Fruit fly (Drosophila melanogaster): ENCODE measurements around the gene peg.

DNA sequence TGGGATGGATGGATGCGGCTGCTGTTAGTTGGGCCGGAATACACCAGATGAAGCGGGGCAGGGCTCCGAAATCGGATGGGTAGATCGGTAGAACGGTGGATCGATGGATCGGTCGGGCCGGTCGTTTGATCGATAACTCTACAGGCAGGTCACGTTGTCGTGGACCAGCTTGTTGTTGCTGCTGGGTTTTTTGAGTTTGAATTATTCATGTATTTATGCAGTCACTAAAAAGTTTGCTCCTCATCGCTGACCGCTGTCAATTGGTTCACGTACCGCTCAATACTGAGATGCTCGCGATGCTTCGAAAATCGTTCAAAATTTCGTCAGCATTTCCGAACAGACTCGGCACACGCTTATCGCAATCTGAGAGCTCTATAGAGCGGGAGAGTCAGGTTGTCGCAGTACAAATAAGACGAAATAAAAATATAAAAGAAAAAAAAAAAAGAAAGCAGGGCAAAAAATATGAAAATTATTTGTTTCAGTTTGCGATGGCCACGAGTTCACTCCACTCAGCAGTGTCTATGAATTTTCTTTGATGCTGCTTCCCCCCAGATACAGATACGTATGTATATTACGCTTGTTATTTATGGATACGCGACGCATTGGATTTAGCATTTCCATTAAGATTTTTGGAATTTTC lies at the start of gene peg:
- TF ChIP-seq Hr4 (GFP tag; optimal IDR thresholded peaks at IDR 0.05) (no peak), Gug (GFP tag; IDR thresholded peaks at IDR 0.05) (peak; percentile 40; the same call in 1 of the 2 replicates), Met (GFP tag; optimal IDR thresholded peaks at IDR 0.05) (peak; percentile 20), CG8632 (GFP tag; optimal IDR thresholded peaks at IDR 0.05) (no peak), Ets21C (GFP tag; optimal IDR thresholded peaks at IDR 0.05) (no peak), Sox15 (GFP tag; optimal IDR thresholded peaks at IDR 0.05) (no peak), CG15336 (GFP tag; IDR thresholded peaks at IDR 0.05) (peak; percentile 44; the same call in 1 of the 2 replicates), CG6792 (GFP tag; optimal IDR thresholded peaks at IDR 0.05) (no peak), CG3919 (GFP tag; optimal IDR thresholded peaks at IDR 0.05) (no peak), CG34406 (GFP tag; optimal IDR thresholded peaks at IDR 0.05) (no peak), CG31627 (GFP tag; optimal IDR thresholded peaks at IDR 0.05) (no peak), CG16779 (tag; optimal IDR thresholded peaks at IDR 0.05) (peak; percentile 55), Hr39 (GFP tag; optimal IDR thresholded peaks at IDR 0.05) (no peak)

All from whole organism, prepupa.